Worm (Caenorhabditis elegans): ENCODE data around the gene nlp-69.

- TF ChIP-seq daf-12 (tag; optimal IDR thresholded peaks at IDR 0.05) (no peak), nhr-76 (tag; optimal IDR thresholded peaks at IDR 0.05) (no peak), unc-39 (tag; optimal IDR thresholded peaks at IDR 0.05) (no peak), fkh-10 (GFP tag; optimal IDR thresholded peaks at IDR 0.05) (no peak), unc-62 (GFP tag; optimal IDR thresholded peaks at IDR 0.05) (no peak), egl-5 (tag; optimal IDR thresholded peaks at IDR 0.05) (no peak), zag-1 (tag; optimal IDR thresholded peaks at IDR 0.05) (no peak), tbx-2 (tag; optimal IDR thresholded peaks at IDR 0.05) (no peak), nhr-11 (tag; optimal IDR thresholded peaks at IDR 0.05) (no peak), ztf-11 (tag; optimal IDR thresholded peaks at IDR 0.05) (no peak), mdl-1 (tag; optimal IDR thresholded peaks at IDR 0.05) (no peak)
Observed at ce11 chrV:20094908-20095307, at the start of gene nlp-69.

All from whole organism, L3 larva.